Fruit fly (Drosophila melanogaster) whole organism, prepupa: ENCODE data around the gene barc.

ENCODE experiments used
- CG11762 ChIP-seq: fragments of 200-800 bp; sonication (Bioruptor generic); optimal IDR thresholded peaks from 3 replicates; lab custom pipeline; 2016; ENCODE audit warnings: missing biosample characterization, missing genetic modification characterization; ENCODE audit not compliant: insufficient read depth
- CG16779 ChIP-seq: fragments of 200-800 bp; sonication (Bioruptor generic); optimal IDR thresholded peaks from 3 replicates; lab custom pipeline; 2017; ENCODE audit warnings: missing biosample characterization, mild to moderate bottlenecking, missing genetic modification characterization
- CG3919 ChIP-seq: fragments of 200-800 bp; sonication (Bioruptor generic); optimal IDR thresholded peaks from 3 replicates; lab custom pipeline; 2016; ENCODE audit warnings: missing biosample characterization, missing genetic modification characterization
- CG9139 ChIP-seq: fragments of 200-800 bp; sonication (Bioruptor generic); optimal IDR thresholded peaks from 3 replicates; lab custom pipeline; 2017; ENCODE audit warnings: missing biosample characterization, mild to moderate bottlenecking, missing genetic modification characterization
- Hr39 ChIP-seq: fragments of 200-800 bp; sonication (Bioruptor generic); optimal IDR thresholded peaks from 2 replicates; lab custom pipeline; 2016; ENCODE audit warnings: missing biosample characterization, missing genetic modification characterization
- Hr4 ChIP-seq: fragments of 200-800 bp; sonication (Bioruptor generic); optimal IDR thresholded peaks from 3 replicates; lab custom pipeline; 2016; ENCODE audit warnings: missing biosample characterization, missing genetic modification characterization
- OdsH ChIP-seq: fragments of 200-800 bp; sonication (Bioruptor generic); optimal IDR thresholded peaks from 3 replicates; lab custom pipeline; 2016; ENCODE audit warnings: missing biosample characterization, missing genetic modification characterization
- Smox ChIP-seq: fragments of 200-800 bp; sonication (Bioruptor generic); optimal IDR thresholded peaks from 3 replicates; lab custom pipeline; 2016; ENCODE audit warnings: missing biosample characterization, missing genetic modification characterization
- achi ChIP-seq: fragments of 200-800 bp; sonication (Bioruptor generic); optimal IDR thresholded peaks from 3 replicates; lab custom pipeline; 2016; ENCODE audit warnings: missing biosample characterization, missing genetic modification characterization
- eg ChIP-seq: fragments of 200-800 bp; sonication (Bioruptor generic); IDR thresholded peaks from 3 replicates; pipeline ENCODE4 v1.3.6; 2022; ENCODE audit warnings: missing biosample characterization, missing genetic modification characterization
- net ChIP-seq: fragments of 200-800 bp; sonication (Bioruptor generic); optimal IDR thresholded peaks from 3 replicates; lab custom pipeline; 2016; ENCODE audit warnings: missing biosample characterization, missing genetic modification characterization
- pdm3 ChIP-seq: fragments of 200-800 bp; sonication (Bioruptor generic); optimal IDR thresholded peaks from 3 replicates; lab custom pipeline; 2016; ENCODE audit warnings: missing biosample characterization, missing genetic modification characterization
- svp ChIP-seq: fragments of 200-800 bp; sonication (Bioruptor generic); peaks from one replicate; lab custom pipeline; 2016; ENCODE audit warnings: missing biosample characterization, missing genetic modification characterization
- topi ChIP-seq: fragments of 200-800 bp; sonication (Bioruptor generic); optimal IDR thresholded peaks from 3 replicates; lab custom pipeline; 2016; ENCODE audit warnings: missing biosample characterization, missing genetic modification characterization

DNA sequence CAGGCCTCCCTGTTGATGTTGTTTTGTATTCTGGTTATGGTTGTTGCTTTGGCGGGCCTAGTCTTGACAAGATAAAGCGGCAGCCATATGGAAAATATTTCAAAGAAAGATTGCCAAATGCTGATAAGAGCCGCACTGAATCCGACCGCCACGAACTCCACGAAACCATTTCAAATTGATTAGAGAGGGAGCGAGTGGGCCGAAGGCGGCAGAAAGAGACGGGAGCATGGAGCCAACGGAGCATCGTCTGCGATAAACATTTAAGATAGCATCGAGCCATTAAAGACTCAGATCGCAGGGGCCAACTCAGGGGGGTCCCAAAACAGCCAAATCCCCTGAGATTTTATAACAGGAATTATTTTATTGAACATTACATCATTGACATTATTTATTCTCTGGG, 32.7 kb downstream of the barc start:
- no peak for TF ChIP-seq svp (GFP tag; lab: Kevin White, UChicago)
- no peak for TF ChIP-seq pdm3 (GFP tag; lab: Kevin White, UChicago)
- no peak for TF ChIP-seq Hr4 (GFP tag; lab: Kevin White, UChicago)
- no peak for TF ChIP-seq CG9139 (GFP tag; lab: Kevin White, UChicago)
- TF ChIP-seq net: no peak
- no peak for TF ChIP-seq eg (GFP tag; lab: Robert Waterston, UW)
- no peak for TF ChIP-seq Hr39
- no peak for TF ChIP-seq Smox (GFP tag; lab: Kevin White, UChicago)
- no peak for TF ChIP-seq topi
- no peak for TF ChIP-seq achi (GFP tag; lab: Kevin White, UChicago)
- TF ChIP-seq CG16779: no peak
- no peak for TF ChIP-seq CG11762
- TF ChIP-seq OdsH (GFP tag; lab: Kevin White, UChicago): no peak
- no peak for TF ChIP-seq CG3919 (GFP tag; lab: Kevin White, UChicago)
